Worm (Caenorhabditis elegans) whole organism, L3 larva: Measurements from ENCODE around the gene pdha-1.

ENCODE experiments used
- R02D3.7 ChIP-seq: fragments of 150-350 bp; optimal IDR thresholded peaks from 2 replicates; lab custom pipeline; 2014; ENCODE audit warnings: missing biosample characterization, missing genetic modification characterization
- ceh-16 ChIP-seq: sonication (generic microtip); optimal IDR thresholded peaks from 2 replicates; lab custom pipeline; 2017; ENCODE audit warnings: missing biosample characterization, missing genetic modification characterization
- hmg-11 ChIP-seq: sonication (generic microtip); optimal IDR thresholded peaks from 2 replicates; lab custom pipeline; 2016; ENCODE audit warnings: missing genetic modification characterization, missing compliant biosample characterization
- nhr-25 ChIP-seq: sonication (generic microtip); optimal IDR thresholded peaks from 2 replicates; lab custom pipeline; 2017; ENCODE audit warnings: missing biosample characterization, missing genetic modification characterization
- nhr-28 ChIP-seq: fragments of 150-350 bp; optimal IDR thresholded peaks from 2 replicates; lab custom pipeline; 2014; ENCODE audit warnings: missing biosample characterization, missing genetic modification characterization
- nhr-76 ChIP-seq: fragments of 150-350 bp; sonication (generic microtip); optimal IDR thresholded peaks from 5 replicates; lab custom pipeline; 2014; ENCODE audit warnings: missing biosample characterization, missing genetic modification characterization
- zag-1 ChIP-seq: fragments of 150-350 bp; optimal IDR thresholded peaks from 2 replicates; lab custom pipeline; 2014; ENCODE audit warnings: missing biosample characterization, missing genetic modification characterization

ce11 chrII:8086803-8087202 lies 20.7 kb downstream of the pdha-1 start, which contains the start of gene K02C4.3:
- TF ChIP-seq nhr-76 (tag; lab: Kevin White, UChicago) = no peak
- peak; percentile 56 for TF ChIP-seq nhr-25 (tag; lab: Kevin White, UChicago)
- no peak for TF ChIP-seq zag-1 (tag; lab: Kevin White, UChicago)
- peak; percentile 46 for TF ChIP-seq hmg-11 (tag; lab: Kevin White, UChicago)
- peak; percentile 37 for TF ChIP-seq R02D3.7 (tag; lab: Kevin White, UChicago)
- TF ChIP-seq ceh-16 = no peak
- no peak for TF ChIP-seq nhr-28
